Fruit fly (Drosophila melanogaster) whole organism, pupa: ENCODE results near the gene CG14739.

Source experiments
- CG12605 ChIP-seq: fragments of 200-800 bp; sonication (Bioruptor generic); IDR thresholded peaks from 2 replicates; pipeline ENCODE4 v1.3.6; 2022; ENCODE audit warnings: missing biosample characterization, missing genetic modification characterization
- CG13204 ChIP-seq: fragments of 200-800 bp; sonication (Bioruptor generic); optimal IDR thresholded peaks from 2 replicates; lab custom pipeline; 2018; ENCODE audit warnings: missing biosample characterization, mild to moderate bottlenecking, missing genetic modification characterization, moderate library complexity
- CG14655 ChIP-seq: fragments of 200-800 bp; sonication (Bioruptor generic); optimal IDR thresholded peaks from 3 replicates; lab custom pipeline; 2017; ENCODE audit warnings: mild to moderate bottlenecking, missing biosample characterization, missing genetic modification reagents, missing genetic modification characterization
- CG17806 ChIP-seq: fragments of 200-800 bp; sonication (Bioruptor generic); optimal IDR thresholded peaks from 2 replicates; lab custom pipeline; 2018; ENCODE audit warnings: missing biosample characterization, mild to moderate bottlenecking, missing genetic modification characterization, moderate library complexity
- CG34367 ChIP-seq: fragments of 200-800 bp; sonication (Bioruptor generic); optimal IDR thresholded peaks from 2 replicates; lab custom pipeline; 2018; ENCODE audit warnings: missing biosample characterization, mild to moderate bottlenecking, missing genetic modification characterization
- CG8159 ChIP-seq: fragments of 200-800 bp; sonication (Bioruptor generic); optimal IDR thresholded peaks from 3 replicates; lab custom pipeline; 2018; ENCODE audit warnings: missing biosample characterization, mild to moderate bottlenecking, missing genetic modification characterization, moderate library complexity
- Ets98B ChIP-seq: fragments of 200-800 bp; sonication (Bioruptor generic); IDR thresholded peaks from 2 replicates; pipeline ENCODE4 v1.3.6; 2022; ENCODE audit warnings: missing biosample characterization, missing genetic modification characterization
- Pif1A ChIP-seq: fragments of 200-800 bp; sonication (Bioruptor generic); optimal IDR thresholded peaks from 3 replicates; lab custom pipeline; 2016; ENCODE audit warnings: missing biosample characterization, missing genetic modification characterization
- Snoo ChIP-seq: fragments of 200-800 bp; sonication (Bioruptor generic); optimal IDR thresholded peaks from 3 replicates; lab custom pipeline; 2017; ENCODE audit warnings: missing biosample characterization, mild to moderate bottlenecking, missing genetic modification characterization, inconsistent platforms
- fd96Ca ChIP-seq: fragments of 200-800 bp; sonication (Bioruptor generic); IDR thresholded peaks from 3 replicates; pipeline ENCODE4 v1.3.6; 2022; ENCODE audit warnings: missing biosample characterization, missing genetic modification characterization
- gl ChIP-seq: fragments of 200-800 bp; sonication (Bioruptor generic); optimal IDR thresholded peaks from 2 replicates; lab custom pipeline; 2018; ENCODE audit warnings: missing biosample characterization, mild to moderate bottlenecking, missing genetic modification characterization

dm6 chr3R:12094588-12094987, 45.6 kb upstream of the CG14739 start, which contains the start of gene dpr17:
- TF ChIP-seq fd96Ca (no peak), CG34367 (tag; lab: Kevin White, UChicago) (no peak), CG14655 (GFP tag; lab: Kevin White, UChicago) (no peak), CG17806 (tag; lab: Kevin White, UChicago) (no peak), CG8159 (tag; lab: Kevin White, UChicago) (no peak), Ets98B (GFP tag; lab: Robert Waterston, UW) (no peak), gl (tag; lab: Kevin White, UChicago) (no peak), CG12605 (GFP tag; lab: Robert Waterston, UW) (no peak), Pif1A (GFP tag; lab: Kevin White, UChicago) (no peak), CG13204 (GFP tag; lab: Kevin White, UChicago) (no peak), Snoo (tag; lab: Kevin White, UChicago) (no peak)
